Fruit fly (Drosophila melanogaster) whole organism, pupa: ENCODE results near the gene CG44153.
A peak's percentile ranks its signal among the peaks of the same experiment; 100 is the strongest.

Experiments
- CG10348 ChIP-seq: fragments of 200-800 bp; sonication (Bioruptor generic); IDR thresholded peaks from 2 replicates; pipeline ENCODE4 v1.3.6; 2022; ENCODE audit warnings: missing biosample characterization, missing genetic modification characterization
- CG13204 ChIP-seq: fragments of 200-800 bp; sonication (Bioruptor generic); optimal IDR thresholded peaks from 2 replicates; lab custom pipeline; 2018; ENCODE audit warnings: missing biosample characterization, mild to moderate bottlenecking, missing genetic modification characterization, moderate library complexity
- CG15710 ChIP-seq: fragments of 200-800 bp; sonication (Bioruptor generic); optimal IDR thresholded peaks from 2 replicates; lab custom pipeline; 2018; ENCODE audit warnings: missing biosample characterization, mild to moderate bottlenecking, missing genetic modification characterization, moderate library complexity
- CG17806 ChIP-seq: fragments of 200-800 bp; sonication (Bioruptor generic); optimal IDR thresholded peaks from 2 replicates; lab custom pipeline; 2018; ENCODE audit warnings: missing biosample characterization, mild to moderate bottlenecking, missing genetic modification characterization, moderate library complexity
- CG32121 ChIP-seq: fragments of 200-800 bp; sonication (Bioruptor generic); IDR thresholded peaks from 2 replicates; pipeline ENCODE4 v1.3.6; 2022; ENCODE audit warnings: missing biosample characterization, missing genetic modification characterization
- CG34367 ChIP-seq: fragments of 200-800 bp; sonication (Bioruptor generic); optimal IDR thresholded peaks from 2 replicates; lab custom pipeline; 2018; ENCODE audit warnings: missing biosample characterization, mild to moderate bottlenecking, missing genetic modification characterization
- CG4496 ChIP-seq: fragments of 200-800 bp; sonication (Bioruptor generic); IDR thresholded peaks from 3 replicates; pipeline ENCODE4 v1.3.6; 2022; ENCODE audit warnings: missing biosample characterization, missing genetic modification characterization
- CG8159 ChIP-seq: fragments of 200-800 bp; sonication (Bioruptor generic); optimal IDR thresholded peaks from 3 replicates; lab custom pipeline; 2018; ENCODE audit warnings: missing biosample characterization, mild to moderate bottlenecking, missing genetic modification characterization, moderate library complexity
- CG8301 ChIP-seq: fragments of 200-800 bp; sonication (Bioruptor generic); optimal IDR thresholded peaks from 2 replicates; lab custom pipeline; 2018; ENCODE audit warnings: missing biosample characterization, mild to moderate bottlenecking, missing genetic modification characterization
- CG9948 ChIP-seq: fragments of 200-800 bp; sonication (Bioruptor generic); optimal IDR thresholded peaks from 2 replicates; lab custom pipeline; 2018; ENCODE audit warnings: missing biosample characterization, mild to moderate bottlenecking, missing genetic modification characterization, moderate library complexity
- D1 ChIP-seq: fragments of 200-800 bp; sonication (Bioruptor generic); optimal IDR thresholded peaks from 2 replicates; lab custom pipeline; 2018; ENCODE audit warnings: missing biosample characterization, mild to moderate bottlenecking, missing genetic modification characterization, moderate library complexity
- EcR ChIP-seq: fragments of 200-800 bp; sonication (Bioruptor generic); optimal IDR thresholded peaks from 3 replicates; lab custom pipeline; 2019; ENCODE audit warnings: missing biosample characterization, missing genetic modification characterization, mild to moderate bottlenecking, moderate library complexity, missing genetic modification reagents
- Ets98B ChIP-seq: fragments of 200-800 bp; sonication (Bioruptor generic); IDR thresholded peaks from 2 replicates; pipeline ENCODE4 v1.3.6; 2022; ENCODE audit warnings: missing biosample characterization, missing genetic modification characterization
- Pif1A ChIP-seq: fragments of 200-800 bp; sonication (Bioruptor generic); optimal IDR thresholded peaks from 3 replicates; lab custom pipeline; 2016; ENCODE audit warnings: missing biosample characterization, missing genetic modification characterization
- Pif1B ChIP-seq: fragments of 200-800 bp; sonication (Bioruptor generic); optimal IDR thresholded peaks from 3 replicates; lab custom pipeline; 2016; ENCODE audit warnings: missing biosample characterization, missing genetic modification characterization
- Snoo ChIP-seq: fragments of 200-800 bp; sonication (Bioruptor generic); optimal IDR thresholded peaks from 3 replicates; lab custom pipeline; 2017; ENCODE audit warnings: missing biosample characterization, mild to moderate bottlenecking, missing genetic modification characterization, inconsistent platforms
- fd96Ca ChIP-seq: fragments of 200-800 bp; sonication (Bioruptor generic); IDR thresholded peaks from 3 replicates; pipeline ENCODE4 v1.3.6; 2022; ENCODE audit warnings: missing biosample characterization, missing genetic modification characterization
- gl ChIP-seq: fragments of 200-800 bp; sonication (Bioruptor generic); optimal IDR thresholded peaks from 2 replicates; lab custom pipeline; 2018; ENCODE audit warnings: missing biosample characterization, mild to moderate bottlenecking, missing genetic modification characterization
- rn ChIP-seq: fragments of 200-800 bp; sonication (Bioruptor generic); IDR thresholded peaks from 2 replicates; pipeline ENCODE4 v1.3.6; 2022; ENCODE audit warnings: missing biosample characterization, missing genetic modification characterization

The CG44153 gene

dm6 chr2L:10180182-10180779 lies at the start of gene CG44153:
Gene CG44153, minus strand, starts transcription at chr2L:10180256.
- TF ChIP-seq CG13204 (no peak), CG9948 (no peak), Snoo (tag; lab: Kevin White, UChicago) (no peak), rn (no peak), Ets98B (no peak), CG4496 (GFP tag; lab: Robert Waterston, UW) (no peak), Pif1A (GFP tag; lab: Kevin White, UChicago) (no peak), EcR (GFP tag; lab: Kevin White, UChicago) (no peak), CG34367 (tag; lab: Kevin White, UChicago) (no peak), CG15710 (tag; lab: Kevin White, UChicago) (no peak), fd96Ca (GFP tag; lab: Robert Waterston, UW) (no peak), Pif1B (no peak)
- TF ChIP-seq, all 21 proteins: peak for 0

dm6 chr2L:10226724-10227407 lies 46.8 kb upstream of the CG44153 start, which contains the start of gene CG5708:
Gene CG5708, minus strand, starts transcription at chr2L:10226808.
- TF ChIP-seq CG10348 (no peak), CG13204 (no peak), Snoo (tag; lab: Kevin White, UChicago) (no peak), CG17806 (tag; lab: Kevin White, UChicago) (no peak), CG15710 (tag; lab: Kevin White, UChicago) (peak; percentile 11)

dm6 chr2L:10226213-10226723 lies 46.2 kb upstream of the CG44153 start:
- TF ChIP-seq EcR (GFP tag; lab: Kevin White, UChicago) = no peak
- TF ChIP-seq Pif1A (GFP tag; lab: Kevin White, UChicago) = no peak
- TF ChIP-seq CG32121 (GFP tag; lab: Robert Waterston, UW) = no peak
- no peak for TF ChIP-seq Pif1B
- TF ChIP-seq CG10348 = no peak

- TF ChIP-seq CG8159 (no peak), D1 (tag; lab: Kevin White, UChicago) (peak; percentile 25), CG34367 (tag; lab: Kevin White, UChicago) (no peak), CG8301 (no peak), CG15710 (tag; lab: Kevin White, UChicago) (no peak), fd96Ca (GFP tag; lab: Robert Waterston, UW) (no peak), CG17806 (tag; lab: Kevin White, UChicago) (no peak)
- TF ChIP-seq, all 21 proteins: peak for 1
Measured at dm6 chr2L:10222550-10223231, 42.6 kb upstream of the CG44153 start, which contains the start of gene Bcs1. Gene Bcs1, plus strand, starts transcription at chr2L:10222657.

dm6 chr2L:10221387-10221705 lies 41.3 kb upstream of the CG44153 start:
- TF ChIP-seq CG9948 (no peak), gl (tag; lab: Kevin White, UChicago) (no peak), CG8301 (no peak), Pif1B (no peak), CG13204 (no peak), fd96Ca (GFP tag; lab: Robert Waterston, UW) (no peak), CG34367 (tag; lab: Kevin White, UChicago) (no peak), D1 (tag; lab: Kevin White, UChicago) (no peak)
- TF ChIP-seq, all 21 proteins: peak for 0

- TF ChIP-seq EcR (GFP tag; lab: Kevin White, UChicago) = no peak
- TF ChIP-seq CG17806 (tag; lab: Kevin White, UChicago) = no peak
- no peak for TF ChIP-seq Snoo (tag; lab: Kevin White, UChicago)
- TF ChIP-seq CG15710 (tag; lab: Kevin White, UChicago) = peak; percentile 31
Measured at dm6 chr2L:10220501-10221386, 40.7 kb upstream of the CG44153 start, which contains the start of the genes Npc1a and Prosalpha6. Gene Npc1a, minus strand, starts transcription at chr2L:10221216. Gene Prosalpha6, plus strand, starts transcription at chr2L:10221351.

- no peak for TF ChIP-seq CG34367 (tag; lab: Kevin White, UChicago)
Measured at dm6 chr2L:10220010-10220409, 40.0 kb upstream of the CG44153 start.
